Fruit fly (Drosophila melanogaster) whole organism, embryonic: ENCODE data around the gene Naxd.
A peak's percentile ranks its signal among the peaks of the same experiment; 100 is the strongest.

Experiments
- Bgb ChIP-seq: fragments of 200-800 bp; sonication (Bioruptor generic); IDR thresholded peaks from 2 replicates; pipeline ENCODE4 v1.3.6; 2022; ENCODE audit warnings: missing biosample characterization, missing genetic modification characterization; ENCODE audit not compliant: partially characterized antibody
- BtbVII ChIP-seq: fragments of 200-800 bp; sonication (Bioruptor generic); optimal IDR thresholded peaks from 3 replicates; lab custom pipeline; 2017; ENCODE audit warnings: missing biosample characterization, mild to moderate bottlenecking, missing genetic modification characterization
- CG10147 ChIP-seq: fragments of 200-800 bp; sonication (Bioruptor generic); optimal IDR thresholded peaks from 2 replicates; lab custom pipeline; 2019; ENCODE audit warnings: missing biosample characterization, mild to moderate bottlenecking, missing genetic modification characterization, moderate library complexity
- CG10979 ChIP-seq: fragments of 200-800 bp; sonication (Bioruptor generic); optimal IDR thresholded peaks from 2 replicates; lab custom pipeline; 2018; ENCODE audit warnings: missing biosample characterization, mild to moderate bottlenecking, missing genetic modification characterization, moderate library complexity
- CG11695 ChIP-seq: fragments of 200-800 bp; sonication (Bioruptor generic); IDR thresholded peaks from 3 replicates; pipeline ENCODE4 v1.3.6; 2022; ENCODE audit warnings: missing biosample characterization, missing genetic modification characterization
- CG13287 ChIP-seq: fragments of 200-800 bp; sonication (Bioruptor generic); IDR thresholded peaks from 2 replicates; pipeline ENCODE4 v1.3.6; 2022; ENCODE audit warnings: missing biosample characterization, missing genetic modification characterization; ENCODE audit not compliant: partially characterized antibody
- CG16779 ChIP-seq: fragments of 200-800 bp; sonication (Bioruptor generic); IDR thresholded peaks from 2 replicates; pipeline ENCODE4 v1.3.6; 2022; ENCODE audit warnings: missing biosample characterization, missing genetic modification characterization
- CG17359 ChIP-seq: fragments of 200-800 bp; sonication (Bioruptor generic); optimal IDR thresholded peaks from 3 replicates; lab custom pipeline; 2018; ENCODE audit warnings: missing biosample characterization, mild to moderate bottlenecking, missing genetic modification characterization, moderate library complexity
- CG17568 ChIP-seq: fragments of 200-800 bp; sonication (Bioruptor generic); optimal IDR thresholded peaks from 2 replicates; lab custom pipeline; 2018; ENCODE audit warnings: missing biosample characterization, mild to moderate bottlenecking, missing genetic modification characterization, moderate library complexity
- CG3281 ChIP-seq: fragments of 200-800 bp; sonication (Bioruptor generic); optimal IDR thresholded peaks from 3 replicates; lab custom pipeline; 2017; ENCODE audit warnings: missing biosample characterization, mild to moderate bottlenecking, missing genetic modification characterization
- CG3407 ChIP-seq: fragments of 200-800 bp; sonication (Bioruptor generic); optimal IDR thresholded peaks from 2 replicates; lab custom pipeline; 2018; ENCODE audit warnings: missing biosample characterization, mild to moderate bottlenecking, missing genetic modification characterization
- CG6175 ChIP-seq: fragments of 200-800 bp; sonication (Bioruptor generic); IDR thresholded peaks from 3 replicates; pipeline ENCODE4 v1.3.6; 2022; ENCODE audit warnings: missing biosample characterization, missing genetic modification characterization
- CG8290 ChIP-seq, 3 experiments: fragments of 200-800 bp; sonication (Bioruptor generic); optimal IDR thresholded peaks; 2 replicates each; lab custom pipeline; 2016 to 2019; ENCODE audit warnings: missing biosample characterization in 3 of 3, missing genetic modification characterization in 3 of 3, mild to moderate bottlenecking in 2 of 3, moderate library complexity in 1 of 3
- CG9817 ChIP-seq: fragments of 200-800 bp; sonication (Bioruptor generic); optimal IDR thresholded peaks from 2 replicates; lab custom pipeline; 2018; ENCODE audit warnings: missing biosample characterization, mild to moderate bottlenecking, missing genetic modification characterization, moderate library complexity
- CG9932 ChIP-seq: fragments of 200-800 bp; sonication (Bioruptor generic); IDR thresholded peaks from 2 replicates; pipeline ENCODE4 v1.3.6; 2022; ENCODE audit warnings: missing biosample characterization, missing genetic modification characterization
- CrebB ChIP-seq: fragments of 200-800 bp; sonication (Bioruptor generic); optimal IDR thresholded peaks from 3 replicates; lab custom pipeline; 2018; ENCODE audit warnings: missing biosample characterization, mild to moderate bottlenecking, missing genetic modification characterization
- Dp ChIP-seq: fragments of 200-800 bp; sonication (Bioruptor generic); optimal IDR thresholded peaks from 2 replicates; lab custom pipeline; 2018; ENCODE audit warnings: missing biosample characterization, mild to moderate bottlenecking, missing genetic modification characterization, moderate library complexity
- Fer1 ChIP-seq: fragments of 200-800 bp; sonication (Bioruptor generic); optimal IDR thresholded peaks from 2 replicates; lab custom pipeline; 2017; ENCODE audit warnings: missing biosample characterization, mild to moderate bottlenecking, missing genetic modification characterization
- H15 ChIP-seq: fragments of 200-800 bp; sonication (Bioruptor generic); IDR thresholded peaks from 3 replicates; pipeline ENCODE4 v1.3.6; 2022; ENCODE audit warnings: missing biosample characterization, missing genetic modification characterization
- HmgZ ChIP-seq: fragments of 200-800 bp; sonication (Bioruptor generic); optimal IDR thresholded peaks from 2 replicates; lab custom pipeline; 2018; ENCODE audit warnings: missing biosample characterization, mild to moderate bottlenecking, missing genetic modification characterization
- MTF-1 ChIP-seq: fragments of 200-800 bp; sonication (Bioruptor generic); optimal IDR thresholded peaks from 2 replicates; lab custom pipeline; 2018; ENCODE audit warnings: missing biosample characterization, mild to moderate bottlenecking, missing genetic modification characterization, borderline replicate concordance
- Nf-YA ChIP-seq: fragments of 200-800 bp; sonication (Bioruptor generic); IDR thresholded peaks from 2 replicates; pipeline ENCODE4 v1.3.6; 2022; ENCODE audit warnings: missing biosample characterization, missing genetic modification characterization
- Side ChIP-seq: fragments of 200-800 bp; sonication (Bioruptor generic); optimal IDR thresholded peaks from 2 replicates; lab custom pipeline; 2016; ENCODE audit warnings: missing biosample characterization, missing genetic modification characterization
- amos ChIP-seq: fragments of 200-800 bp; sonication (Bioruptor generic); IDR thresholded peaks from 2 replicates; pipeline ENCODE4 v1.3.6; 2022; ENCODE audit warnings: missing biosample characterization, missing genetic modification characterization; ENCODE audit not compliant: partially characterized antibody
- az2 ChIP-seq: fragments of 200-800 bp; sonication (Bioruptor generic); optimal IDR thresholded peaks from 3 replicates; lab custom pipeline; 2016; ENCODE audit warnings: missing biosample characterization, missing genetic modification characterization
- cas ChIP-seq: fragments of 200-800 bp; sonication (Bioruptor generic); IDR thresholded peaks from 2 replicates; pipeline ENCODE4 v1.3.6; 2022; ENCODE audit warnings: missing biosample characterization, missing genetic modification characterization
- crp ChIP-seq, 2 experiments: fragments of 200-800 bp; sonication (Bioruptor generic); optimal IDR thresholded peaks; 2 replicates in 1 of 2; 3 replicates in 1 of 2; lab custom pipeline; 2017; ENCODE audit warnings: missing biosample characterization in 2 of 2, missing genetic modification characterization in 2 of 2, mild to moderate bottlenecking in 1 of 2, moderate library complexity in 1 of 2
- dan ChIP-seq: fragments of 200-800 bp; sonication (Bioruptor generic); IDR thresholded peaks from 2 replicates; pipeline ENCODE4 v1.3.6; 2022; ENCODE audit warnings: missing biosample characterization, missing genetic modification characterization
- ems ChIP-seq: fragments of 200-800 bp; sonication (Bioruptor generic); optimal IDR thresholded peaks from 3 replicates; lab custom pipeline; 2016; ENCODE audit warnings: missing biosample characterization, missing genetic modification characterization
- ind ChIP-seq: fragments of 200-800 bp; sonication (Bioruptor generic); optimal IDR thresholded peaks from 3 replicates; lab custom pipeline; 2016; ENCODE audit warnings: missing biosample characterization, missing genetic modification characterization
- kni ChIP-seq: fragments of 200-800 bp; sonication (Bioruptor generic); optimal IDR thresholded peaks from 3 replicates; lab custom pipeline; 2017; ENCODE audit warnings: mild to moderate bottlenecking, missing biosample characterization, missing genetic modification reagents, missing genetic modification characterization
- lab ChIP-seq: fragments of 200-800 bp; sonication (Bioruptor generic); optimal IDR thresholded peaks from 3 replicates; lab custom pipeline; 2017; ENCODE audit warnings: missing biosample characterization, missing genetic modification characterization, mild to moderate bottlenecking, moderate library complexity, missing genetic modification reagents
- pros ChIP-seq: fragments of 200-800 bp; sonication (Bioruptor generic); optimal IDR thresholded peaks from 3 replicates; lab custom pipeline; 2019; ENCODE audit warnings: missing biosample characterization, mild to moderate bottlenecking, missing genetic modification characterization, moderate library complexity
- repo ChIP-seq: fragments of 200-800 bp; sonication (Bioruptor generic); optimal IDR thresholded peaks from 2 replicates; lab custom pipeline; 2016; ENCODE audit warnings: missing biosample characterization, missing genetic modification characterization
- schlank ChIP-seq: fragments of 200-800 bp; sonication (Bioruptor generic); optimal IDR thresholded peaks from 2 replicates; lab custom pipeline; 2018; ENCODE audit warnings: missing biosample characterization, mild to moderate bottlenecking, missing genetic modification characterization
- tap ChIP-seq: fragments of 200-800 bp; optimal IDR thresholded peaks from 3 replicates; lab custom pipeline; 2019; ENCODE audit warnings: missing biosample characterization, mild to moderate bottlenecking, missing genetic modification characterization, moderate library complexity
- unpg ChIP-seq: fragments of 200-800 bp; sonication (Bioruptor generic); optimal IDR thresholded peaks from 3 replicates; lab custom pipeline; 2018; ENCODE audit warnings: missing biosample characterization, mild to moderate bottlenecking, missing genetic modification characterization, moderate library complexity
- z ChIP-seq: fragments of 200-800 bp; sonication (Bioruptor generic); IDR thresholded peaks from 3 replicates; pipeline ENCODE4 v1.3.6; 2022; ENCODE audit warnings: missing biosample characterization, missing genetic modification characterization
- zfh1 ChIP-seq: fragments of 200-800 bp; sonication (Bioruptor generic); IDR thresholded peaks from 3 replicates; pipeline ENCODE4 v1.3.6; 2022; ENCODE audit warnings: missing biosample characterization, missing genetic modification characterization

The Naxd gene

dm6 chr3L:19072177-19072603 lies 25.3 kb downstream of the Naxd start (continued):
- TF ChIP-seq crp (GFP tag; optimal IDR thresholded peaks at IDR 0.05; lab: Kevin White, UChicago), result no peak
- TF ChIP-seq repo (GFP tag; lab: Kevin White, UChicago), result no peak
- peak; percentile 0 for TF ChIP-seq MTF-1 (GFP tag; lab: Kevin White, UChicago)
- TF ChIP-seq CG6175 (GFP tag; lab: Robert Waterston, UW), result peak; percentile 76; the same call in 1 of the 3 replicates
- TF ChIP-seq lab, result peak; percentile 56
- no peak for TF ChIP-seq CG3407
- TF ChIP-seq CG3281 (GFP tag; lab: Kevin White, UChicago), result peak; percentile 39
- peak; percentile 49 for TF ChIP-seq HmgZ (tag; lab: Kevin White, UChicago)
- TF ChIP-seq CG10979 (tag; lab: Kevin White, UChicago), result no peak
- TF ChIP-seq CG9932 (GFP tag; lab: Robert Waterston, UW), result peak; percentile 41; the same call in 1 of the 2 replicates
- peak; percentile 19 for TF ChIP-seq BtbVII (GFP tag; lab: Kevin White, UChicago)
- no peak for TF ChIP-seq H15 (GFP tag; lab: Robert Waterston, UW)
- no peak for TF ChIP-seq CG8290 (GFP tag; optimal IDR thresholded peaks at IDR 0.05; lab: Kevin White, UChicago)
- TF ChIP-seq CG8290 (tag; optimal IDR thresholded peaks at IDR 0.05; lab: Kevin White, UChicago), result peak in 1 of 2 experiments; percentile 27
- TF ChIP-seq CG16779 (GFP tag; lab: Robert Waterston, UW), result no peak
- TF ChIP-seq cas (GFP tag; lab: Robert Waterston, UW), result no peak
- peak; percentile 19 for TF ChIP-seq CG17568
- TF ChIP-seq CG17359, result no peak
- no peak for TF ChIP-seq CG13287 (GFP tag; lab: Robert Waterston, UW)
- no peak for TF ChIP-seq tap (tag; lab: Kevin White, UChicago)
- no peak for TF ChIP-seq zfh1 (GFP tag; lab: Robert Waterston, UW)
- TF ChIP-seq Side (GFP tag; lab: Kevin White, UChicago), result no peak
- TF ChIP-seq kni (GFP tag; lab: Kevin White, UChicago), result peak; percentile 74
- peak; percentile 31 for TF ChIP-seq schlank (tag; lab: Kevin White, UChicago)
- no peak for TF ChIP-seq Nf-YA (GFP tag; lab: Robert Waterston, UW)
- TF ChIP-seq Bgb (GFP tag; lab: Robert Waterston, UW), result peak; percentile 15; the same call in 1 of the 2 replicates
- no peak for TF ChIP-seq unpg (GFP tag; lab: Kevin White, UChicago)
- no peak for TF ChIP-seq ems
- TF ChIP-seq CG9817 (tag; lab: Kevin White, UChicago), result no peak
- no peak for TF ChIP-seq az2 (GFP tag; lab: Kevin White, UChicago)
- no peak for TF ChIP-seq Dp (GFP tag; lab: Kevin White, UChicago)
- no peak; the same call in 1 of the 2 replicates for TF ChIP-seq amos
- TF ChIP-seq CG10147 (GFP tag; lab: Kevin White, UChicago), result no peak
- TF ChIP-seq dan, result no peak
- 0 out of 3 replicates have a peak, but pooled peaks have one; percentile 6 for TF ChIP-seq z
- peak; percentile 43 for TF ChIP-seq pros
- peak; percentile 31 for TF ChIP-seq Fer1 (GFP tag; lab: Kevin White, UChicago)
- no peak for TF ChIP-seq ind
- TF ChIP-seq CrebB (tag; lab: Kevin White, UChicago), result peak; percentile 35
- 0 out of 3 replicates have a peak, but pooled peaks have one; percentile 13 for TF ChIP-seq CG11695
- TF ChIP-seq, all 482 proteins: peak for 75
